Worm (Caenorhabditis elegans) whole organism, L3 larva: ENCODE results near the gene arf-1.

Experiments used
- ZK546.5 ChIP-seq: sonication (generic microtip); optimal IDR thresholded peaks from 2 replicates; lab custom pipeline; 2017; ENCODE audit warnings: missing biosample characterization, missing genetic modification characterization
- aly-2 ChIP-seq: fragments of 150-350 bp; optimal IDR thresholded peaks from 2 replicates; lab custom pipeline; 2014; ENCODE audit warnings: missing biosample characterization, missing genetic modification characterization
- ceh-82 ChIP-seq: fragments of 150-350 bp; optimal IDR thresholded peaks from 2 replicates; lab custom pipeline; 2014; ENCODE audit warnings: missing biosample characterization, missing genetic modification characterization
- ceh-9 ChIP-seq: sonication (generic microtip); optimal IDR thresholded peaks from 2 replicates; lab custom pipeline; 2018; ENCODE audit warnings: missing biosample characterization, missing genetic modification characterization
- fkh-10 ChIP-seq: sonication (generic microtip); optimal IDR thresholded peaks from 2 replicates; lab custom pipeline; 2017; ENCODE audit warnings: missing biosample characterization, missing genetic modification reagents, missing genetic modification characterization
- nhr-11 ChIP-seq: fragments of 150-350 bp; optimal IDR thresholded peaks from 2 replicates; lab custom pipeline; 2014; ENCODE audit warnings: missing biosample characterization, missing genetic modification characterization
- nhr-12 ChIP-seq: fragments of 150-350 bp; optimal IDR thresholded peaks from 2 replicates; lab custom pipeline; 2014; ENCODE audit warnings: missing biosample characterization, missing genetic modification characterization
- nhr-237 ChIP-seq: fragments of 150-350 bp; optimal IDR thresholded peaks from 2 replicates; lab custom pipeline; 2014; ENCODE audit warnings: missing biosample characterization, missing genetic modification characterization
- pha-4 ChIP-seq: fragments of 150-350 bp; optimal IDR thresholded peaks from 2 replicates; lab custom pipeline; 2014; ENCODE audit warnings: missing biosample characterization, missing genetic modification reagents, missing genetic modification characterization
- tbx-2 ChIP-seq: sonication (generic microtip); optimal IDR thresholded peaks from 2 replicates; lab custom pipeline; 2016; ENCODE audit warnings: mild to moderate bottlenecking, missing genetic modification characterization, missing compliant biosample characterization

DNA sequence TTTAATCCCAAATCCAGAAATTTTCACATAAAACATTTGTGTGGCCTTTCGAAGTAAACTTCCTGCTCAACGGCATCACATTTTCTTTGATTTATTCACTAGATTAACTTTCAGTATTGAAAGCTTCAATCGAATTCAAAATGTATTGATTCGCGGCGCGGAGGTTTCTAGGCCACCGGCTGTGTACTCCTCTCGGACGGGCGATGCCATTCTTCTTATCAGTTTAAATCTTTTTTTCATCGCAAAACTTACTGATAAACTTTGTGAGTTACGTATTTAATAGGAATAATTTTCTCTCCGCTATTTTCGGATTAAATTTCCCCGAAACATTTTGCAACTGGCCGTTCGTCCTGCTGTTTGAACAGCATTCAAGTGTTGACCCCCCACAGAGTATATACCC lies 7.2 kb downstream of the arf-1 start:
- no peak for TF ChIP-seq ceh-9 (tag; lab: Kevin White, UChicago)
- TF ChIP-seq tbx-2 (tag; lab: Kevin White, UChicago), result no peak
- TF ChIP-seq ZK546.5 (tag; lab: Kevin White, UChicago), result no peak
- no peak for TF ChIP-seq fkh-10 (GFP tag; lab: Kevin White, UChicago)
- no peak for TF ChIP-seq nhr-11 (tag; lab: Kevin White, UChicago)
- TF ChIP-seq nhr-237, result no peak
- TF ChIP-seq pha-4 (tag; lab: Kevin White, UChicago), result peak; percentile 54
- no peak for TF ChIP-seq ceh-82 (tag; lab: Kevin White, UChicago)
- no peak for TF ChIP-seq nhr-12 (tag; lab: Kevin White, UChicago)
- TF ChIP-seq aly-2 (tag; lab: Kevin White, UChicago), result no peak
